Fruit fly (Drosophila melanogaster) whole organism, prepupa: ENCODE measurements around the gene qin.

Experiments used
- CG4318 ChIP-seq: fragments of 200-800 bp; sonication (Bioruptor generic); optimal IDR thresholded peaks from 3 replicates; lab custom pipeline; 2017; ENCODE audit warnings: missing biosample characterization, mild to moderate bottlenecking, missing genetic modification characterization
- CG6854 ChIP-seq: fragments of 200-800 bp; sonication (Bioruptor generic); optimal IDR thresholded peaks from 2 replicates; lab custom pipeline; 2017; ENCODE audit warnings: missing biosample characterization, mild to moderate bottlenecking, missing genetic modification characterization
- Hr38 ChIP-seq: sonication (Bioruptor generic); optimal IDR thresholded peaks from 2 replicates; lab custom pipeline; 2016; ENCODE audit warnings: missing biosample characterization, missing genetic modification characterization
- vri ChIP-seq: fragments of 200-800 bp; sonication (Bioruptor generic); optimal IDR thresholded peaks from 3 replicates; lab custom pipeline; 2016; ENCODE audit warnings: missing biosample characterization, mild to moderate bottlenecking, missing genetic modification characterization

- TF ChIP-seq CG4318 (GFP tag; lab: Kevin White, UChicago) (no peak), vri (no peak), CG6854 (no peak), Hr38 (no peak)
These were observed 101.8 kb downstream of the qin start, which contains the start of gene Muc91C for dm6 chr3R:18692619-18693018.
